Worm (Caenorhabditis elegans) whole organism, young adult: ENCODE results near the gene M106.3.

Source experiments
- B0035.1 ChIP-seq: sonication (generic microtip); optimal IDR thresholded peaks from 2 replicates; lab custom pipeline; 2016; ENCODE audit warnings: missing genetic modification characterization, mild to moderate bottlenecking, missing compliant biosample characterization, missing genotype, missing genetic modification reagents
- B0261.1 ChIP-seq: sonication (generic microtip); optimal IDR thresholded peaks from 2 replicates; lab custom pipeline; 2016; ENCODE audit warnings: mild to moderate bottlenecking, missing genetic modification characterization, moderate library complexity, missing compliant biosample characterization
- B0336.3 ChIP-seq: fragments of 200-800 bp; sonication (Bioruptor generic); IDR thresholded peaks from 2 replicates; pipeline ENCODE4 v1.3.6; 2022; ENCODE audit warnings: missing genetic modification characterization, missing compliant biosample characterization
- D2030.7 ChIP-seq: fragments of 200-800 bp; sonication (Bioruptor generic); IDR thresholded peaks from 2 replicates; pipeline ENCODE4 v1.3.6; 2022; ENCODE audit warnings: missing genetic modification reagents, missing genetic modification characterization, missing compliant biosample characterization
- F33H1.4 ChIP-seq: fragments of 200-800 bp; sonication (Bioruptor generic); IDR thresholded peaks from 2 replicates; pipeline ENCODE4 v1.3.6; 2022; ENCODE audit warnings: missing genetic modification reagents, missing genetic modification characterization, missing compliant biosample characterization
- F37B4.10 ChIP-seq: fragments of 200-800 bp; sonication (Bioruptor generic); IDR thresholded peaks from 2 replicates; pipeline ENCODE4 v1.3.6; 2022; ENCODE audit warnings: missing genetic modification characterization, missing compliant biosample characterization
- F57A8.1 ChIP-seq: fragments of 200-800 bp; sonication (Bioruptor generic); optimal IDR thresholded peaks from 2 replicates; lab custom pipeline; 2018; ENCODE audit warnings: mild to moderate bottlenecking, missing genetic modification characterization, moderate library complexity, missing compliant biosample characterization
- K12H6.12 ChIP-seq: fragments of 200-800 bp; sonication (Bioruptor generic); optimal IDR thresholded peaks from 2 replicates; lab custom pipeline; 2018; ENCODE audit warnings: mild to moderate bottlenecking, missing genetic modification characterization, missing compliant biosample characterization
- Y56A3A.18 ChIP-seq: fragments of 200-800 bp; sonication (Bioruptor generic); IDR thresholded peaks from 2 replicates; pipeline ENCODE4 v1.3.6; 2022; ENCODE audit warnings: missing genetic modification reagents, missing genetic modification characterization, missing compliant biosample characterization
- Y67H2A.10 ChIP-seq: fragments of 200-800 bp; sonication (Bioruptor generic); conservative IDR thresholded peaks from 2 replicates; pipeline ENCODE4 v1.3.6; 2022; ENCODE audit warnings: missing genetic modification reagents, missing genetic modification characterization, missing compliant biosample characterization
- Y95B8A.8 ChIP-seq: fragments of 200-800 bp; sonication (Bioruptor generic); IDR thresholded peaks from 2 replicates; pipeline ENCODE4 v1.3.6; 2022; ENCODE audit warnings: missing genetic modification reagents, missing genetic modification characterization, missing compliant biosample characterization
- aptf-2 ChIP-seq: fragments of 200-800 bp; sonication (Bioruptor generic); conservative IDR thresholded peaks from 2 replicates; pipeline ENCODE4 v1.3.6; 2022; ENCODE audit warnings: missing genetic modification reagents, missing genetic modification characterization, missing compliant biosample characterization
- atf-7 ChIP-seq: sonication (generic microtip); optimal IDR thresholded peaks from 2 replicates; lab custom pipeline; 2017; ENCODE audit warnings: mild to moderate bottlenecking, missing genetic modification characterization, missing compliant biosample characterization
- athp-1 ChIP-seq: sonication (generic microtip); optimal IDR thresholded peaks from 2 replicates; lab custom pipeline; 2017; ENCODE audit warnings: mild to moderate bottlenecking, missing genetic modification characterization, missing compliant biosample characterization
- ccch-3 ChIP-seq: fragments of 200-800 bp; sonication (Bioruptor generic); optimal IDR thresholded peaks from 2 replicates; lab custom pipeline; 2018; ENCODE audit warnings: mild to moderate bottlenecking, missing genetic modification characterization, missing compliant biosample characterization
- cebp-1 ChIP-seq, 2 experiments: fragments of 200-800 bp in 1 of 2; sonication (Bioruptor generic) in 1 of 2; sonication (generic microtip) in 1 of 2; IDR thresholded peaks in 1 of 2; optimal IDR thresholded peaks in 1 of 2; 2 replicates each; pipeline versions ENCODE4 v1.3.6 to Lab custom; 2017 to 2022; ENCODE audit warnings: missing compliant biosample characterization in 2 of 2, missing genetic modification characterization in 2 of 2, mild to moderate bottlenecking in 1 of 2, missing genetic modification reagents in 1 of 2, moderate library complexity in 1 of 2
- ceh-27 ChIP-seq: fragments of 200-800 bp; sonication (Bioruptor generic); optimal IDR thresholded peaks from 2 replicates; lab custom pipeline; 2018; ENCODE audit warnings: mild to moderate bottlenecking, missing genetic modification characterization, moderate library complexity, missing compliant biosample characterization
- ceh-58 ChIP-seq: fragments of 200-800 bp; sonication (Bioruptor generic); IDR thresholded peaks from 2 replicates; pipeline ENCODE4 v1.3.6; 2022; ENCODE audit warnings: missing genetic modification characterization, missing compliant biosample characterization
- ceh-91 ChIP-seq: fragments of 200-800 bp; sonication (Bioruptor generic); IDR thresholded peaks from 2 replicates; pipeline ENCODE4 v1.3.6; 2022; ENCODE audit warnings: missing genetic modification reagents, missing genetic modification characterization, missing compliant biosample characterization
- chd-7 ChIP-seq: sonication (generic microtip); optimal IDR thresholded peaks from 2 replicates; lab custom pipeline; 2016; ENCODE audit warnings: mild to moderate bottlenecking, missing genetic modification characterization, moderate library complexity, missing compliant biosample characterization
- dox-1 ChIP-seq: fragments of 200-800 bp; sonication (Bioruptor generic); IDR thresholded peaks from 2 replicates; pipeline ENCODE4 v1.3.6; 2022; ENCODE audit warnings: missing genetic modification reagents, missing genetic modification characterization, missing compliant biosample characterization
- dpl-1 ChIP-seq: fragments of 150-350 bp; optimal IDR thresholded peaks from 2 replicates; lab custom pipeline; 2014; ENCODE audit warnings: missing biosample characterization, missing genetic modification reagents, missing genetic modification characterization
- efl-1 ChIP-seq: fragments of 150-350 bp; optimal IDR thresholded peaks from 2 replicates; lab custom pipeline; 2014; ENCODE audit warnings: missing biosample characterization, missing genetic modification reagents, missing genetic modification characterization
- egl-44 ChIP-seq: fragments of 200-800 bp; sonication (Bioruptor generic); IDR thresholded peaks from 2 replicates; pipeline ENCODE4 v1.3.6; 2022; ENCODE audit warnings: missing genetic modification reagents, missing genetic modification characterization, missing compliant biosample characterization
- hmg-1.2 ChIP-seq: fragments of 200-800 bp; sonication (Bioruptor generic); IDR thresholded peaks from 2 replicates; pipeline ENCODE4 v1.3.6; 2022; ENCODE audit warnings: missing genetic modification reagents, missing genetic modification characterization, missing compliant biosample characterization
- hrde-1 ChIP-seq: sonication (generic microtip); optimal IDR thresholded peaks from 2 replicates; lab custom pipeline; 2016; ENCODE audit warnings: missing genetic modification characterization, mild to moderate bottlenecking, missing compliant biosample characterization, moderate library complexity, missing genotype, missing genetic modification reagents, borderline replicate concordance
- let-526 ChIP-seq: fragments of 200-800 bp; sonication (Bioruptor generic); IDR thresholded peaks from 2 replicates; pipeline ENCODE4 v1.3.6; 2022; ENCODE audit warnings: missing genetic modification reagents, missing genetic modification characterization, missing compliant biosample characterization
- lin-40 ChIP-seq: sonication (generic microtip); optimal IDR thresholded peaks from 2 replicates; lab custom pipeline; 2016; ENCODE audit warnings: missing genetic modification characterization, mild to moderate bottlenecking, missing compliant biosample characterization, missing genotype, missing genetic modification reagents
- lin-54 ChIP-seq: fragments of 200-800 bp; sonication (Bioruptor generic); optimal IDR thresholded peaks from 2 replicates; lab custom pipeline; 2018; ENCODE audit warnings: mild to moderate bottlenecking, missing genetic modification characterization, missing compliant biosample characterization
- madf-6 ChIP-seq: fragments of 200-800 bp; sonication (Bioruptor generic); IDR thresholded peaks from 2 replicates; pipeline ENCODE4 v1.3.6; 2022; ENCODE audit warnings: missing genetic modification reagents, missing genetic modification characterization, missing compliant biosample characterization
- mcd-1 ChIP-seq: fragments of 200-800 bp; sonication (Bioruptor generic); IDR thresholded peaks from 2 replicates; pipeline ENCODE4 v1.3.6; 2022; ENCODE audit warnings: missing genetic modification reagents, missing genetic modification characterization, missing compliant biosample characterization
- mes-4 ChIP-seq: sonication (generic microtip); optimal IDR thresholded peaks from 2 replicates; lab custom pipeline; 2016; ENCODE audit warnings: missing genotype, missing genetic modification characterization, missing compliant biosample characterization
- nfyb-1 ChIP-seq: fragments of 200-800 bp; sonication (Bioruptor generic); IDR thresholded peaks from 2 replicates; pipeline ENCODE4 v1.3.6; 2022; ENCODE audit warnings: missing genetic modification reagents, missing genetic modification characterization, missing compliant biosample characterization
- nhr-80 ChIP-seq: sonication (generic microtip); optimal IDR thresholded peaks from 2 replicates; lab custom pipeline; 2016; ENCODE audit warnings: missing genetic modification characterization, missing compliant biosample characterization
- pha-4 ChIP-seq: fragments of 150-350 bp; sonication (generic microtip); optimal IDR thresholded peaks from 2 replicates; lab custom pipeline; 2014; ENCODE audit warnings: missing biosample characterization, missing genetic modification reagents, missing genetic modification characterization
- rcor-1 ChIP-seq: fragments of 200-800 bp; sonication (Bioruptor generic); IDR thresholded peaks from 2 replicates; pipeline ENCODE4 v1.3.6; 2022; ENCODE audit warnings: missing genetic modification reagents, missing genetic modification characterization, missing compliant biosample characterization
- sdz-38 ChIP-seq: sonication (generic microtip); optimal IDR thresholded peaks from 2 replicates; lab custom pipeline; 2016; ENCODE audit warnings: missing genotype, missing genetic modification characterization, missing compliant biosample characterization
- sea-2 ChIP-seq: fragments of 200-800 bp; sonication (Bioruptor generic); IDR thresholded peaks from 2 replicates; pipeline ENCODE4 v1.3.6; 2022; ENCODE audit warnings: missing genetic modification characterization, missing compliant biosample characterization
- snpc-1.3 ChIP-seq: sonication (generic microtip); optimal IDR thresholded peaks from 2 replicates; lab custom pipeline; 2017; ENCODE audit warnings: missing genetic modification characterization, mild to moderate bottlenecking, missing compliant biosample characterization, antibody characterized with exemption, moderate library complexity, missing genotype, missing genetic modification reagents; ENCODE audit not compliant: insufficient read depth
- snpc-4 ChIP-seq, 5 experiments: fragments of 150-350 bp in 1 of 5; sonication (generic microtip) in 4 of 5; optimal IDR thresholded peaks; 2 replicates each; lab custom pipeline; 2014 to 2018; ENCODE audit warnings: missing genetic modification characterization in 5 of 5, missing biosample characterization in 3 of 5, antibody characterized with exemption in 2 of 5, mild to moderate bottlenecking in 2 of 5, missing compliant biosample characterization in 2 of 5, missing genotype in 2 of 5, moderate library complexity in 2 of 5, missing genetic modification reagents in 1 of 5
- tbp1 ChIP-seq: fragments of 200-800 bp; sonication (Bioruptor generic); optimal IDR thresholded peaks from 2 replicates; lab custom pipeline; 2018; ENCODE audit warnings: mild to moderate bottlenecking, missing genetic modification characterization, missing compliant biosample characterization
- unc-130 ChIP-seq: sonication (generic microtip); optimal IDR thresholded peaks from 2 replicates; lab custom pipeline; 2016; ENCODE audit warnings: missing genetic modification reagents, missing genetic modification characterization, missing compliant biosample characterization
- xnd-1 ChIP-seq: sonication (generic microtip); optimal IDR thresholded peaks from 2 replicates; lab custom pipeline; 2016; ENCODE audit warnings: missing genotype, missing genetic modification reagents, missing genetic modification characterization, missing compliant biosample characterization
- ztf-18 ChIP-seq: sonication (generic microtip); optimal IDR thresholded peaks from 2 replicates; lab custom pipeline; 2016; ENCODE audit warnings: missing genotype, mild to moderate bottlenecking, missing genetic modification characterization, missing compliant biosample characterization
- ztf-25 ChIP-seq: fragments of 200-800 bp; sonication (Bioruptor generic); IDR thresholded peaks from 2 replicates; pipeline ENCODE4 v1.3.6; 2022; ENCODE audit warnings: missing genetic modification reagents, missing genetic modification characterization, missing compliant biosample characterization
- ztf-26 ChIP-seq: sonication (generic microtip); optimal IDR thresholded peaks from 2 replicates; lab custom pipeline; 2017; ENCODE audit warnings: missing genetic modification characterization, missing compliant biosample characterization

Gene M106.3

ce11 chrII:10872541-10872940 lies 11.8 kb upstream of the M106.3 start, which contains the start of the genes cyn-4 and copz-1 (continued):
- TF ChIP-seq ceh-27 (GFP tag; lab: Kevin White, UChicago) (peak; percentile 86), K12H6.12 (tag; lab: Kevin White, UChicago) (peak; percentile 47), sdz-38 (no peak), nhr-80 (tag; lab: Kevin White, UChicago) (peak; percentile 21), snpc-1.3 (tag; lab: Kevin White, UChicago) (peak; percentile 43), F33H1.4 (GFP tag; lab: Robert Waterston, UW) (peak; percentile 93), let-526 (0 out of 2 replicates have a peak, but pooled peaks have one; percentile 64), sea-2 (GFP tag; lab: Robert Waterston, UW) (no peak), F37B4.10 (no peak), D2030.7 (peak; percentile 73), lin-40 (tag; lab: Kevin White, UChicago) (peak; percentile 55), ztf-18 (tag; lab: Kevin White, UChicago) (peak; percentile 6), Y67H2A.10 (GFP tag; lab: Robert Waterston, UW) (0 out of 2 replicates have a peak, but pooled peaks have one; percentile 42), dox-1 (GFP tag; lab: Robert Waterston, UW) (peak; percentile 84), B0336.3 (GFP tag; lab: Robert Waterston, UW) (no peak), dpl-1 (GFP tag; lab: Kevin White, UChicago) (peak; percentile 35), xnd-1 (tag; lab: Kevin White, UChicago) (peak; percentile 34), rcor-1 (GFP tag; lab: Robert Waterston, UW) (peak; percentile 43; the same call in 1 of the 2 replicates), efl-1 (peak; percentile 40), cebp-1 (GFP tag; IDR thresholded peaks at IDR 0.05; lab: Robert Waterston, UW) (peak; percentile 22; the same call in 1 of the 2 replicates), cebp-1 (tag; optimal IDR thresholded peaks at IDR 0.05; lab: Kevin White, UChicago) (peak; percentile 73), pha-4 (tag; lab: Kevin White, UChicago) (peak; percentile 5), B0261.1 (tag; lab: Kevin White, UChicago) (no peak), unc-130 (GFP tag; lab: Kevin White, UChicago) (peak; percentile 83), lin-54 (GFP tag; lab: Kevin White, UChicago) (peak; percentile 59), athp-1 (tag; lab: Kevin White, UChicago) (peak; percentile 87), aptf-2 (peak; percentile 71; the same call in 1 of the 2 replicates), mcd-1 (peak; percentile 67)
- TF ChIP-seq, all 124 proteins: peak for 43

- TF ChIP-seq B0035.1 (peak; percentile 6), ccch-3 (GFP tag; lab: Kevin White, UChicago) (no peak), atf-7 (peak; percentile 6), F33H1.4 (GFP tag; lab: Robert Waterston, UW) (peak; percentile 42), ztf-25 (GFP tag; lab: Robert Waterston, UW) (0 out of 2 replicates have a peak, but pooled peaks have one; percentile 66), nfyb-1 (GFP tag; lab: Robert Waterston, UW) (0 out of 2 replicates have a peak, but pooled peaks have one; percentile 20), tbp1 (GFP tag; lab: Kevin White, UChicago) (no peak), hmg-1.2 (GFP tag; lab: Robert Waterston, UW) (peak; percentile 5; the same call in 1 of the 2 replicates), F57A8.1 (GFP tag; lab: Kevin White, UChicago) (no peak), hrde-1 (tag; lab: Kevin White, UChicago) (peak; percentile 48), ceh-58 (GFP tag; lab: Robert Waterston, UW) (peak; percentile 81; the same call in 1 of the 2 replicates), dox-1 (GFP tag; lab: Robert Waterston, UW) (no peak), snpc-4 (GFP tag; optimal IDR thresholded peaks at IDR 0.05; lab: Kevin White, UChicago) (peak; percentile 25), snpc-4 (tag; optimal IDR thresholded peaks at IDR 0.05; lab: Kevin White, UChicago) (no peak), chd-7 (tag; lab: Kevin White, UChicago) (no peak), B0336.3 (GFP tag; lab: Robert Waterston, UW) (0 out of 2 replicates have a peak, but pooled peaks have one; percentile 15), egl-44 (GFP tag; lab: Robert Waterston, UW) (no peak), cebp-1 (GFP tag; IDR thresholded peaks at IDR 0.05; lab: Robert Waterston, UW) (no peak), cebp-1 (tag; optimal IDR thresholded peaks at IDR 0.05; lab: Kevin White, UChicago) (peak; percentile 24), mes-4 (tag; lab: Kevin White, UChicago) (no peak), ceh-91 (no peak), Y95B8A.8 (peak; percentile 13; the same call in 1 of the 2 replicates), madf-6 (GFP tag; lab: Robert Waterston, UW) (peak; percentile 49; the same call in 1 of the 2 replicates), Y56A3A.18 (GFP tag; lab: Robert Waterston, UW) (no peak), ztf-26 (tag; lab: Kevin White, UChicago) (no peak)
- TF ChIP-seq, all 124 proteins: peak for 13
Observed at ce11 chrII:10870698-10871097, 10.0 kb upstream of the M106.3 start.
